Fruit fly (Drosophila melanogaster): ENCODE measurements around the gene hyx.

The hyx gene

dm6 chr3R:9038652-9039051 is at the start of gene hyx (continued):
- TF ChIP-seq stwl (tag; optimal IDR thresholded peaks at IDR 0.05), result peak; percentile 45
- no peak for TF ChIP-seq CG30431 (GFP tag; optimal IDR thresholded peaks at IDR 0.05)
- TF ChIP-seq cg (GFP tag; optimal IDR thresholded peaks at IDR 0.05), result peak; percentile 81
- TF ChIP-seq CG7963 (GFP tag; IDR thresholded peaks at IDR 0.05; ENCODE audit: partially characterized antibody), result peak; percentile 38; the same call in 1 of the 3 replicates
- no peak for TF ChIP-seq pita (GFP tag; optimal IDR thresholded peaks at IDR 0.05)
- 0 out of 3 replicates have a peak, but pooled peaks have one; percentile 18 for TF ChIP-seq mld (GFP tag; IDR thresholded peaks at IDR 0.05; ENCODE audit: partially characterized antibody)
- peak; percentile 37; the same call in 1 of the 2 replicates for TF ChIP-seq ranshi (GFP tag; IDR thresholded peaks at IDR 0.05)
- no peak for TF ChIP-seq Atf-2 (GFP tag; optimal IDR thresholded peaks at IDR 0.05)
- TF ChIP-seq Fer2 (tag; optimal IDR thresholded peaks at IDR 0.05), result no peak
- no peak for TF ChIP-seq slou (GFP tag; optimal IDR thresholded peaks at IDR 0.05)
- TF ChIP-seq dan (GFP tag; IDR thresholded peaks at IDR 0.05), result no peak
- peak; percentile 23 for TF ChIP-seq CG12659 (GFP tag; optimal IDR thresholded peaks at IDR 0.05)
- no peak for TF ChIP-seq repo (GFP tag; optimal IDR thresholded peaks at IDR 0.05)
- peak; percentile 65; the same call in 2 of the 3 replicates for TF ChIP-seq CG34422 (GFP tag; IDR thresholded peaks at IDR 0.05)
- TF ChIP-seq BtbVII (GFP tag; optimal IDR thresholded peaks at IDR 0.05), result no peak
- no peak for TF ChIP-seq D (optimal IDR thresholded peaks at IDR 0.05)
- no peak for TF ChIP-seq D (GFP tag; optimal IDR thresholded peaks at IDR 0.05)
- TF ChIP-seq cwo (GFP tag; optimal IDR thresholded peaks at IDR 0.05), result no peak
- no peak for TF ChIP-seq kay (GFP tag; optimal IDR thresholded peaks at IDR 0.05)
- no peak for TF ChIP-seq Vsx1 (GFP tag; optimal IDR thresholded peaks at IDR 0.05)
- TF ChIP-seq CG17829 (tag; optimal IDR thresholded peaks at IDR 0.05), result peak; percentile 38
- TF ChIP-seq CG31441 (GFP tag; IDR thresholded peaks at IDR 0.05), result no peak
- TF ChIP-seq CG7357 (GFP tag; IDR thresholded peaks at IDR 0.05), result no peak
- TF ChIP-seq cas (GFP tag; IDR thresholded peaks at IDR 0.05), result 0 out of 2 replicates have a peak, but pooled peaks have one; percentile 27
- peak; percentile 24 for TF ChIP-seq bab2 (GFP tag; optimal IDR thresholded peaks at IDR 0.05)
- peak; percentile 20 for TF ChIP-seq twi (tag; optimal IDR thresholded peaks at IDR 0.05)
- no peak for TF ChIP-seq HLHmδ (GFP tag; optimal IDR thresholded peaks at IDR 0.05)
- TF ChIP-seq Taf1 (GFP tag; IDR thresholded peaks at IDR 0.05), result 0 out of 2 replicates have a peak, but pooled peaks have one; percentile 41
- no peak for TF ChIP-seq usp (GFP tag; optimal IDR thresholded peaks at IDR 0.05)
- TF ChIP-seq NC2β (GFP tag; optimal IDR thresholded peaks at IDR 0.05), result peak; percentile 17
- TF ChIP-seq nom (GFP tag; optimal IDR thresholded peaks at IDR 0.05), result no peak
- peak; percentile 7 for TF ChIP-seq fd102C (GFP tag; optimal IDR thresholded peaks at IDR 0.05)
- TF ChIP-seq CG13775 (GFP tag; optimal IDR thresholded peaks at IDR 0.05), result peak; percentile 34
- TF ChIP-seq oc (tag; optimal IDR thresholded peaks at IDR 0.05), result peak; percentile 44
- peak; percentile 41 for TF ChIP-seq CG18262 (tag; optimal IDR thresholded peaks at IDR 0.05)
- no peak for TF ChIP-seq Neu2 (GFP tag; optimal IDR thresholded peaks at IDR 0.05; ENCODE audit: borderline replicate concordance)
- no peak for TF ChIP-seq CG1529 (GFP tag; optimal IDR thresholded peaks at IDR 0.05)
- TF ChIP-seq CG15479 (GFP tag; optimal IDR thresholded peaks at IDR 0.05), result no peak
- TF ChIP-seq HHEX (GFP tag; optimal IDR thresholded peaks at IDR 0.05), result no peak
- peak; percentile 41 for TF ChIP-seq CG8388 (GFP tag; optimal IDR thresholded peaks at IDR 0.05)
- TF ChIP-seq org-1 (GFP tag; optimal IDR thresholded peaks at IDR 0.05), result no peak
- peak; percentile 91 for TF ChIP-seq nerfin-1 (tag; optimal IDR thresholded peaks at IDR 0.05)
- no peak for TF ChIP-seq CG11560 (tag; IDR thresholded peaks at IDR 0.05)
- no peak for TF ChIP-seq Optix (GFP tag; IDR thresholded peaks at IDR 0.05)
- no peak for TF ChIP-seq CG31365 (tag; optimal IDR thresholded peaks at IDR 0.05)
- peak; percentile 31 for TF ChIP-seq CG18011 (GFP tag; optimal IDR thresholded peaks at IDR 0.05)
- TF ChIP-seq dysf (GFP tag; IDR thresholded peaks at IDR 0.05), result 0 out of 3 replicates have a peak, but pooled peaks have one; percentile 28
- no peak for TF ChIP-seq gsb-n (tag; optimal IDR thresholded peaks at IDR 0.05)
- TF ChIP-seq E2f2 (GFP tag; IDR thresholded peaks at IDR 0.05), result no peak
- TF ChIP-seq H15 (GFP tag; IDR thresholded peaks at IDR 0.05), result no peak
- TF ChIP-seq CG11695 (GFP tag; IDR thresholded peaks at IDR 0.05), result no peak
